Worm (Caenorhabditis elegans) whole organism, L1 larva: ENCODE data around the gene ztf-17.

ENCODE experiments used
- fkh-8 ChIP-seq: sonication (generic microtip); optimal IDR thresholded peaks from 2 replicates; lab custom pipeline; 2016; ENCODE audit warnings: mild to moderate bottlenecking, missing genetic modification characterization, missing compliant biosample characterization
- lin-39 ChIP-seq: fragments of 150-350 bp; optimal IDR thresholded peaks from 2 replicates; lab custom pipeline; 2014; ENCODE audit warnings: missing biosample characterization, missing genetic modification reagents, missing genetic modification characterization
- mdl-1 ChIP-seq, 2 experiments: fragments of 150-350 bp; optimal IDR thresholded peaks; 2 replicates each; lab custom pipeline; 2014 to 2017; ENCODE audit warnings: missing biosample characterization in 2 of 2, missing genetic modification characterization in 2 of 2, inconsistent platforms in 1 of 2
- pqm-1 ChIP-seq: sonication (generic microtip); optimal IDR thresholded peaks from 3 replicates; lab custom pipeline; 2017; ENCODE audit warnings: missing biosample characterization, missing genetic modification characterization
- unc-130 ChIP-seq: fragments of 150-350 bp; optimal IDR thresholded peaks from 2 replicates; lab custom pipeline; 2017; ENCODE audit warnings: missing biosample characterization, missing genetic modification characterization, inconsistent platforms

- TF ChIP-seq lin-39 (tag; lab: Kevin White, UChicago) (no peak), pqm-1 (no peak), fkh-8 (tag; lab: Kevin White, UChicago) (no peak), mdl-1 (tag; optimal IDR thresholded peaks at IDR 0.05; lab: Kevin White, UChicago) (no peak), unc-130 (no peak)
Observed at ce11 chrII:7879266-7879718, 9.3 kb upstream of the ztf-17 start, which contains the start of the genes vha-4 and T01H3.5.
